Worm (Caenorhabditis elegans) whole organism, L4 larva: Measurements from ENCODE around the gene T04C10.3.

Experiments used
- D1046.2 ChIP-seq: fragments of 200-800 bp; sonication (Bioruptor generic); IDR thresholded peaks from 2 replicates; pipeline ENCODE4 v1.3.6; 2022; ENCODE audit warnings: missing genetic modification characterization, missing compliant biosample characterization
- F44E2.7 ChIP-seq: fragments of 200-800 bp; sonication (Bioruptor generic); IDR thresholded peaks from 2 replicates; pipeline ENCODE4 v2.1.2; 2022; ENCODE audit warnings: missing genetic modification characterization, missing compliant biosample characterization
- F49E8.2 ChIP-seq: sonication (generic microtip); optimal IDR thresholded peaks from 2 replicates; lab custom pipeline; 2016; ENCODE audit warnings: missing compliant biosample characterization, mild to moderate bottlenecking, missing genetic modification characterization, borderline replicate concordance
- T26A8.4 ChIP-seq: fragments of 200-800 bp; sonication (Bioruptor generic); IDR thresholded peaks from 2 replicates; pipeline ENCODE4 v1.3.6; 2022; ENCODE audit warnings: missing genetic modification characterization, missing compliant biosample characterization
- Y5F2A.4 ChIP-seq: fragments of 200-800 bp; sonication (Bioruptor generic); optimal IDR thresholded peaks from 2 replicates; lab custom pipeline; 2018; ENCODE audit warnings: mild to moderate bottlenecking, missing genetic modification characterization, missing compliant biosample characterization
- ZK337.2 ChIP-seq: fragments of 200-800 bp; sonication (Bioruptor generic); IDR thresholded peaks from 2 replicates; pipeline ENCODE4 v1.3.6; 2022; ENCODE audit warnings: missing genetic modification reagents, missing genetic modification characterization, missing compliant biosample characterization
- ZK546.5 ChIP-seq, 2 experiments: sonication (generic microtip); optimal IDR thresholded peaks; 2 replicates each; lab custom pipeline; 2017; ENCODE audit warnings: missing biosample characterization in 2 of 2, missing genetic modification characterization in 2 of 2
- aly-2 ChIP-seq: sonication (generic microtip); optimal IDR thresholded peaks from 2 replicates; lab custom pipeline; 2018; ENCODE audit warnings: missing biosample characterization, missing genetic modification characterization
- ama-1 ChIP-seq: fragments of 150-350 bp; optimal IDR thresholded peaks from 2 replicates; lab custom pipeline; 2014; ENCODE audit warnings: inconsistent platforms, mixed read lengths
- arid-1 ChIP-seq: fragments of 200-800 bp; sonication (Bioruptor generic); conservative IDR thresholded peaks from 2 replicates; pipeline ENCODE4 v1.3.6; 2022; ENCODE audit warnings: missing genetic modification reagents, missing genetic modification characterization, missing compliant biosample characterization
- ceh-28 ChIP-seq: fragments of 150-350 bp; optimal IDR thresholded peaks from 2 replicates; lab custom pipeline; 2014; ENCODE audit warnings: missing biosample characterization, missing genetic modification reagents, missing genetic modification characterization
- daf-12 ChIP-seq: fragments of 150-350 bp; optimal IDR thresholded peaks from 2 replicates; lab custom pipeline; 2014; ENCODE audit warnings: missing biosample characterization, missing genetic modification reagents, missing genetic modification characterization
- daf-16 ChIP-seq, 3 experiments: sonication (generic microtip); optimal IDR thresholded peaks; 2 replicates each; lab custom pipeline; 2016 to 2017; ENCODE audit warnings: missing genetic modification characterization in 3 of 3, missing genetic modification reagents in 3 of 3, mild to moderate bottlenecking in 2 of 3, missing compliant biosample characterization in 2 of 3, missing biosample characterization in 1 of 3, moderate library complexity in 1 of 3
- daf-19 ChIP-seq: fragments of 200-800 bp; sonication (Bioruptor generic); conservative IDR thresholded peaks from 2 replicates; pipeline ENCODE4 v1.3.6; 2022; ENCODE audit warnings: missing genetic modification characterization, missing compliant biosample characterization
- dmd-6 ChIP-seq: fragments of 200-800 bp; sonication (Bioruptor generic); IDR thresholded peaks from 2 replicates; pipeline ENCODE4 v1.3.6; 2022; ENCODE audit warnings: missing genetic modification reagents, missing genetic modification characterization, missing compliant biosample characterization
- dmd-8 ChIP-seq: fragments of 200-800 bp; sonication (Bioruptor generic); IDR thresholded peaks from 2 replicates; pipeline ENCODE4 v1.3.6; 2022; ENCODE audit warnings: missing genetic modification characterization, missing compliant biosample characterization
- dmd-9 ChIP-seq: fragments of 200-800 bp; sonication (Bioruptor generic); IDR thresholded peaks from 2 replicates; pipeline ENCODE4 v1.3.6; 2022; ENCODE audit warnings: missing genetic modification reagents, missing genetic modification characterization, missing compliant biosample characterization
- duxl-1 ChIP-seq: sonication (generic microtip); optimal IDR thresholded peaks from 2 replicates; lab custom pipeline; 2016; ENCODE audit warnings: mild to moderate bottlenecking, missing genetic modification characterization, moderate library complexity, missing compliant biosample characterization; ENCODE audit not compliant: poor library complexity
- dve-1 ChIP-seq: sonication (generic microtip); optimal IDR thresholded peaks from 2 replicates; lab custom pipeline; 2017; ENCODE audit warnings: antibody characterized with exemption, mild to moderate bottlenecking, missing genetic modification characterization, missing compliant biosample characterization; ENCODE audit not compliant: insufficient read depth
- egl-27 ChIP-seq: sonication (generic microtip); optimal IDR thresholded peaks from 3 replicates; lab custom pipeline; 2017; ENCODE audit warnings: missing biosample characterization, missing genetic modification reagents, missing genetic modification characterization
- fkh-10 ChIP-seq: fragments of 150-350 bp; optimal IDR thresholded peaks from 2 replicates; lab custom pipeline; 2014; ENCODE audit warnings: missing biosample characterization, missing genetic modification reagents, missing genetic modification characterization
- hlh-11 ChIP-seq: fragments of 200-800 bp; sonication (Bioruptor generic); optimal IDR thresholded peaks from 2 replicates; lab custom pipeline; 2018; ENCODE audit warnings: mild to moderate bottlenecking, missing genetic modification characterization, missing compliant biosample characterization
- hmg-1.1 ChIP-seq: fragments of 200-800 bp; sonication (Bioruptor generic); IDR thresholded peaks from 2 replicates; pipeline ENCODE4 v1.3.6; 2022; ENCODE audit warnings: missing genetic modification reagents, missing genetic modification characterization, missing compliant biosample characterization
- lin-1 ChIP-seq: fragments of 200-800 bp; sonication (Bioruptor generic); IDR thresholded peaks from 2 replicates; pipeline ENCODE4 v1.3.6; 2022; ENCODE audit warnings: missing genetic modification reagents, missing genetic modification characterization, missing compliant biosample characterization
- lin-29 ChIP-seq: fragments of 200-800 bp; sonication (Bioruptor generic); IDR thresholded peaks from 2 replicates; pipeline ENCODE4 v1.3.6; 2022; ENCODE audit warnings: missing genetic modification reagents, missing genetic modification characterization, missing compliant biosample characterization
- lin-38 ChIP-seq: fragments of 200-800 bp; sonication (Bioruptor generic); IDR thresholded peaks from 2 replicates; pipeline ENCODE4 v1.3.6; 2022; ENCODE audit warnings: missing genetic modification reagents, missing genetic modification characterization, missing compliant biosample characterization
- madf-9 ChIP-seq: fragments of 200-800 bp; sonication (Bioruptor generic); conservative IDR thresholded peaks from 2 replicates; pipeline ENCODE4 v1.3.6; 2022; ENCODE audit warnings: missing genetic modification reagents, missing genetic modification characterization, missing compliant biosample characterization
- mxl-2 ChIP-seq: fragments of 200-800 bp; sonication (Bioruptor generic); conservative IDR thresholded peaks from 2 replicates; pipeline ENCODE4 v1.3.6; 2022; ENCODE audit warnings: missing genetic modification reagents, missing genetic modification characterization, missing compliant biosample characterization
- nhr-10 ChIP-seq: fragments of 150-350 bp; optimal IDR thresholded peaks from 2 replicates; lab custom pipeline; 2014; ENCODE audit warnings: missing biosample characterization, missing genetic modification characterization
- nhr-102 ChIP-seq: sonication (generic microtip); optimal IDR thresholded peaks from 2 replicates; lab custom pipeline; 2016; ENCODE audit warnings: mild to moderate bottlenecking, missing genetic modification characterization, moderate library complexity, missing compliant biosample characterization
- nhr-11 ChIP-seq: fragments of 150-350 bp; optimal IDR thresholded peaks from 2 replicates; lab custom pipeline; 2014; ENCODE audit warnings: missing biosample characterization, missing genetic modification characterization
- nhr-41 ChIP-seq: fragments of 200-800 bp; sonication (Bioruptor generic); IDR thresholded peaks from 2 replicates; pipeline ENCODE4 v1.3.6; 2022; ENCODE audit warnings: missing genetic modification reagents, missing genetic modification characterization, missing compliant biosample characterization
- nhr-42 ChIP-seq: fragments of 200-800 bp; sonication (Bioruptor generic); IDR thresholded peaks from 2 replicates; pipeline ENCODE4 v1.3.6; 2022; ENCODE audit warnings: missing genetic modification characterization, missing compliant biosample characterization
- nhr-77 ChIP-seq: fragments of 150-350 bp; optimal IDR thresholded peaks from 2 replicates; lab custom pipeline; 2014; ENCODE audit warnings: missing biosample characterization, missing genetic modification characterization
- php-3 ChIP-seq: fragments of 200-800 bp; sonication (Bioruptor generic); IDR thresholded peaks from 2 replicates; pipeline ENCODE4 v1.3.6; 2022; ENCODE audit warnings: missing genetic modification reagents, missing genetic modification characterization, missing compliant biosample characterization
- rbr-2 ChIP-seq: sonication (generic microtip); optimal IDR thresholded peaks from 2 replicates; lab custom pipeline; 2016; ENCODE audit warnings: missing genotype, missing genetic modification characterization, missing compliant biosample characterization
- set-16 ChIP-seq: fragments of 200-800 bp; sonication (Bioruptor generic); IDR thresholded peaks from 2 replicates; pipeline ENCODE4 v1.3.6; 2022; ENCODE audit warnings: missing genetic modification reagents, missing genetic modification characterization, missing compliant biosample characterization
- skn-1 ChIP-seq: fragments of 150-350 bp; optimal IDR thresholded peaks from 2 replicates; lab custom pipeline; 2014; ENCODE audit warnings: missing biosample characterization, missing genetic modification characterization
- snpc-1.2 ChIP-seq: fragments of 200-800 bp; sonication (Bioruptor generic); IDR thresholded peaks from 2 replicates; pipeline ENCODE4 v1.3.6; 2022; ENCODE audit warnings: missing genetic modification reagents, missing genetic modification characterization, missing compliant biosample characterization
- snpc-4 ChIP-seq: fragments of 150-350 bp; optimal IDR thresholded peaks from 2 replicates; lab custom pipeline; 2014; ENCODE audit warnings: missing biosample characterization, missing genetic modification characterization
- spr-3 ChIP-seq: fragments of 200-800 bp; sonication (Bioruptor generic); optimal IDR thresholded peaks from 2 replicates; lab custom pipeline; 2018; ENCODE audit warnings: mild to moderate bottlenecking, missing genetic modification characterization, missing compliant biosample characterization
- tra-1 ChIP-seq: fragments of 200-800 bp; sonication (Bioruptor generic); IDR thresholded peaks from 2 replicates; pipeline ENCODE4 v1.3.6; 2022; ENCODE audit warnings: missing genetic modification reagents, missing genetic modification characterization, missing compliant biosample characterization
- unc-62 ChIP-seq, 3 experiments: fragments of 150-350 bp in 1 of 3; sonication (generic microtip); optimal IDR thresholded peaks in 2 of 3; peaks in 1 of 3; 1 replicate in 1 of 3; 2 replicates in 2 of 3; lab custom pipeline; 2014 to 2017; ENCODE audit warnings: missing biosample characterization in 3 of 3, missing genetic modification characterization in 3 of 3, missing genetic modification reagents in 3 of 3, missing genotype in 1 of 3
- vab-7 ChIP-seq: fragments of 200-800 bp; sonication (Bioruptor generic); IDR thresholded peaks from 2 replicates; pipeline ENCODE4 v1.3.6; 2022; ENCODE audit warnings: missing genetic modification reagents, missing genetic modification characterization, missing compliant biosample characterization
- zip-2 ChIP-seq: fragments of 150-350 bp; optimal IDR thresholded peaks from 2 replicates; lab custom pipeline; 2014; ENCODE audit warnings: missing biosample characterization, missing genetic modification characterization
- ztf-11 ChIP-seq: fragments of 150-350 bp; optimal IDR thresholded peaks from 2 replicates; lab custom pipeline; 2014; ENCODE audit warnings: missing biosample characterization, missing genetic modification characterization

T04C10.3 gene

DNA sequence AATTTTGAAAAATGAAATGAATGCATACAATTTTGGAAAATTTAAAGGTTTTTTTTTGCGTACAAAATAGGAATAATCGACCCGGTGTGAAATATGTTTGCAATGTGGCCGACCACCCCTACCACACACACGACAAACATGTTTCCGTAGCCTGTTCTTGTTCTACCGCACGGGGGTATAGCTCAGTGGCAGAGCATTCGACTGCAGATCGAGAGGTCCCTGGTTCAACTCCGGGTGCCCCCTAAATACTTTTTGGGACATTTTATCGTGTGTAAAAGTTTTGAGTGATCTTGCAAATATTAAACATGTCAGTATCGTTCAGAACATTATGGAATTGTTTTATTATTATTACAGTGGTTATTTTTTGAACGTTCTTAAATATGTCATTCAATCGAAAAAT, 7.5 kb upstream of the T04C10.3 start (continued):
- TF ChIP-seq ZK546.5 (tag; optimal IDR thresholded peaks at IDR 0.05; lab: Kevin White, UChicago), result no peak
- TF ChIP-seq snpc-4, result no peak
- peak; percentile 73; the same call in 1 of the 2 replicates for TF ChIP-seq mxl-2 (GFP tag; lab: Robert Waterston, UW)
- peak; percentile 30; the same call in 1 of the 2 replicates for TF ChIP-seq ZK337.2 (GFP tag; lab: Robert Waterston, UW)
- TF ChIP-seq nhr-42 (GFP tag; lab: Robert Waterston, UW), result peak; percentile 74; the same call in 1 of the 2 replicates
- peak; percentile 68 for TF ChIP-seq nhr-102
- TF ChIP-seq daf-19 (GFP tag; lab: Robert Waterston, UW), result peak; percentile 89
- TF ChIP-seq hlh-11 (tag; lab: Kevin White, UChicago), result no peak
- TF ChIP-seq aly-2, result no peak
- no peak for TF ChIP-seq nhr-77 (tag; lab: Kevin White, UChicago)
- no peak for TF ChIP-seq ama-1 (lab: Kevin White, UChicago)
- no peak for TF ChIP-seq skn-1 (tag; lab: Kevin White, UChicago)
- 0 out of 2 replicates have a peak, but pooled peaks have one; percentile 54 for TF ChIP-seq lin-1
- TF ChIP-seq daf-16 (GFP tag; optimal IDR thresholded peaks at IDR 0.05; lab: Kevin White, UChicago), result peak; percentile 46 to 88
- peak; percentile 38 for TF ChIP-seq daf-16 (tag; optimal IDR thresholded peaks at IDR 0.05; lab: Kevin White, UChicago)
- peak; percentile 76 for TF ChIP-seq dmd-6
- peak; percentile 84 for TF ChIP-seq tra-1
- TF ChIP-seq duxl-1 (tag; lab: Kevin White, UChicago), result peak; percentile 68
- no peak for TF ChIP-seq ceh-28 (tag; lab: Kevin White, UChicago)
- peak; percentile 79 for TF ChIP-seq arid-1 (GFP tag; lab: Robert Waterston, UW)
- peak; percentile 84 for TF ChIP-seq hmg-1.1 (GFP tag; lab: Robert Waterston, UW)
- no peak for TF ChIP-seq T26A8.4 (GFP tag; lab: Robert Waterston, UW)
- TF ChIP-seq F44E2.7 (GFP tag; lab: Robert Waterston, UW), result 0 out of 2 replicates have a peak, but pooled peaks have one; percentile 40
- peak; percentile 64 for TF ChIP-seq dve-1 (tag; lab: Kevin White, UChicago)
- TF ChIP-seq lin-29 (GFP tag; lab: Robert Waterston, UW), result peak; percentile 64; the same call in 1 of the 2 replicates
- no peak for TF ChIP-seq nhr-10
- no peak; the same call in 1 of the 2 replicates for TF ChIP-seq set-16 (GFP tag; lab: Robert Waterston, UW)
- TF ChIP-seq dmd-9 (GFP tag; lab: Robert Waterston, UW), result peak; percentile 68
- peak; percentile 62 for TF ChIP-seq rbr-2 (tag; lab: Kevin White, UChicago)
- TF ChIP-seq nhr-11 (tag; lab: Kevin White, UChicago), result no peak
- peak; percentile 19 for TF ChIP-seq zip-2
- peak; percentile 83 for TF ChIP-seq vab-7
- TF ChIP-seq snpc-1.2 (GFP tag; lab: Robert Waterston, UW), result peak; percentile 82
- TF ChIP-seq, all 104 proteins: peak for 60

DNA sequence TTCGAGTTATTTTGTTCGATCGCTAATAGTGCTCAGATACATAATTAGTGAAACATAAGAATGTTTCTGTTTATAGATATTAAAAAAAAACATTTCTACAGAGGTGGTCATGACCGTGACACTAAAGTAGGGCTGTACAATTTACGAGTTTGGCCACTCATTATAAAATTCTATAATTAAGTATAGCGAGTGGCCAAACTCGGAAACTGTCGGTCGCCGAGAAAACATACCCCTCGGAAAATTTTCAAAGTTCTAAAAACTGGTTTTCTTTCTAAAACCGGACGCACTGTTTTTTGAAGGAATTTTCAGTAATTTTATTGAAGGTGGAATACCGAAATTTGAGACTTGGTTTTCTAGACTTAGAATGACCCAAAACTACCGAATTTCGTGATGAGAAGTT, 6.4 kb upstream of the T04C10.3 start:
- TF ChIP-seq lin-38 (GFP tag; lab: Robert Waterston, UW) (no peak), php-3 (GFP tag; lab: Robert Waterston, UW) (no peak)

DNA sequence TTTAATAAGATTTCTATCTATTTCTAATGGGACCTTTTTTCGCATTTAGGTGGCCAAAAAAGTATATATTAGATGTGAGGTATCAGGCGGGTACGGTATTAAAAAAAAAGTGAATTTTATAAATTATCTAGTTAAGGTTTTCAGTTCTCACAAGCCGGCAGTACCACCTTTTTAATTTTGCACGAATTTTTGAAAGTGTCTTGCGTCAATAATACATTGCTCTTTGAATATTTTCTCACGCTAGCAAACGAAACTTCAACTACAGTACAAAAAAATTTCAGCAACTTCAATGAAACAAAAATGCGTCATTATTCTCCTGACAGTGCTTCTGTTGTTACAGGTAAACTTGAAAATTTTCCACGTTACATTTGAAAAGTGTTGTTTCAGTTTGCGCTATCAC, 5.2 kb upstream of the T04C10.3 start, which contains the start of gene F42D1.4:
Gene F42D1.4, plus strand, starts transcription at position 301 of the 400 bp plus-strand sequence.
- no peak for TF ChIP-seq egl-27 (tag; lab: Kevin White, UChicago)
- no peak for TF ChIP-seq snpc-4
- no peak for TF ChIP-seq dmd-8 (GFP tag; lab: Robert Waterston, UW)
- no peak for TF ChIP-seq fkh-10 (GFP tag; lab: Kevin White, UChicago)
- no peak for TF ChIP-seq ceh-28 (tag; lab: Kevin White, UChicago)
- TF ChIP-seq F49E8.2 (tag; lab: Kevin White, UChicago), result no peak
- TF ChIP-seq ZK546.5 (tag; optimal IDR thresholded peaks at IDR 0.05; lab: Kevin White, UChicago), result no peak
- TF ChIP-seq D1046.2, result no peak
- no peak for TF ChIP-seq spr-3 (GFP tag; lab: Kevin White, UChicago)
- TF ChIP-seq Y5F2A.4 (GFP tag; lab: Kevin White, UChicago), result no peak
- TF ChIP-seq ztf-11 (tag; lab: Kevin White, UChicago), result no peak
- TF ChIP-seq unc-62 (GFP tag; optimal IDR thresholded peaks at IDR 0.05 in 1 of 2; lab: Kevin White, UChicago), result no peak
- TF ChIP-seq unc-62 (tag; optimal IDR thresholded peaks at IDR 0.05; lab: Kevin White, UChicago), result no peak
- no peak for TF ChIP-seq daf-12 (tag; lab: Kevin White, UChicago)
- no peak for TF ChIP-seq dve-1 (tag; lab: Kevin White, UChicago)
- TF ChIP-seq nhr-41 (GFP tag; lab: Robert Waterston, UW), result no peak
- no peak for TF ChIP-seq rbr-2 (tag; lab: Kevin White, UChicago)
- no peak for TF ChIP-seq php-3 (GFP tag; lab: Robert Waterston, UW)
- no peak for TF ChIP-seq madf-9 (GFP tag; lab: Robert Waterston, UW)
